Worm (Caenorhabditis elegans) whole organism, L4 larva: ENCODE data around the gene ubh-1.

ENCODE experiments used
- D1046.2 ChIP-seq: fragments of 200-800 bp; sonication (Bioruptor generic); IDR thresholded peaks from 2 replicates; pipeline ENCODE4 v1.3.6; 2022; ENCODE audit warnings: missing genetic modification characterization, missing compliant biosample characterization
- F37D6.2 ChIP-seq: sonication (generic microtip); optimal IDR thresholded peaks from 2 replicates; lab custom pipeline; 2016; ENCODE audit warnings: mild to moderate bottlenecking, missing genetic modification characterization, missing compliant biosample characterization
- F49E8.2 ChIP-seq: sonication (generic microtip); optimal IDR thresholded peaks from 2 replicates; lab custom pipeline; 2016; ENCODE audit warnings: missing compliant biosample characterization, mild to moderate bottlenecking, missing genetic modification characterization, borderline replicate concordance
- T26A8.4 ChIP-seq: fragments of 200-800 bp; sonication (Bioruptor generic); IDR thresholded peaks from 2 replicates; pipeline ENCODE4 v1.3.6; 2022; ENCODE audit warnings: missing genetic modification characterization, missing compliant biosample characterization
- Y5F2A.4 ChIP-seq: fragments of 200-800 bp; sonication (Bioruptor generic); optimal IDR thresholded peaks from 2 replicates; lab custom pipeline; 2018; ENCODE audit warnings: mild to moderate bottlenecking, missing genetic modification characterization, missing compliant biosample characterization
- ZK337.2 ChIP-seq: fragments of 200-800 bp; sonication (Bioruptor generic); IDR thresholded peaks from 2 replicates; pipeline ENCODE4 v1.3.6; 2022; ENCODE audit warnings: missing genetic modification reagents, missing genetic modification characterization, missing compliant biosample characterization
- aly-2 ChIP-seq: sonication (generic microtip); optimal IDR thresholded peaks from 2 replicates; lab custom pipeline; 2018; ENCODE audit warnings: missing biosample characterization, missing genetic modification characterization
- arid-1 ChIP-seq: fragments of 200-800 bp; sonication (Bioruptor generic); conservative IDR thresholded peaks from 2 replicates; pipeline ENCODE4 v1.3.6; 2022; ENCODE audit warnings: missing genetic modification reagents, missing genetic modification characterization, missing compliant biosample characterization
- attf-4 ChIP-seq: sonication (generic microtip); optimal IDR thresholded peaks from 3 replicates; lab custom pipeline; 2017; ENCODE audit warnings: missing biosample characterization, missing genetic modification characterization
- ceh-28 ChIP-seq: fragments of 150-350 bp; optimal IDR thresholded peaks from 2 replicates; lab custom pipeline; 2014; ENCODE audit warnings: missing biosample characterization, missing genetic modification reagents, missing genetic modification characterization
- ceh-32 ChIP-seq: sonication (generic microtip); optimal IDR thresholded peaks from 2 replicates; lab custom pipeline; 2016; ENCODE audit warnings: mild to moderate bottlenecking, missing genetic modification characterization, missing compliant biosample characterization; ENCODE audit not compliant: poor library complexity
- ceh-44 ChIP-seq: fragments of 200-800 bp; sonication (Bioruptor generic); IDR thresholded peaks from 2 replicates; pipeline ENCODE4 v1.3.6; 2022; ENCODE audit warnings: missing genetic modification reagents, missing genetic modification characterization, missing compliant biosample characterization
- ceh-82 ChIP-seq: sonication (generic microtip); optimal IDR thresholded peaks from 2 replicates; lab custom pipeline; 2017; ENCODE audit warnings: missing biosample characterization, missing genetic modification characterization
- cey-2 ChIP-seq: sonication (generic microtip); optimal IDR thresholded peaks from 3 replicates; lab custom pipeline; 2017; ENCODE audit warnings: missing genetic modification characterization, mild to moderate bottlenecking, missing compliant biosample characterization, antibody characterized with exemption, borderline replicate concordance; ENCODE audit not compliant: insufficient read depth
- ctbp-1 ChIP-seq: fragments of 200-800 bp; sonication (Bioruptor generic); IDR thresholded peaks from 2 replicates; pipeline ENCODE4 v1.3.6; 2022; ENCODE audit warnings: missing genetic modification reagents, missing genetic modification characterization, missing compliant biosample characterization
- daf-16 ChIP-seq, 3 experiments: sonication (generic microtip); optimal IDR thresholded peaks; 2 replicates each; lab custom pipeline; 2016 to 2017; ENCODE audit warnings: missing genetic modification characterization in 3 of 3, missing genetic modification reagents in 3 of 3, mild to moderate bottlenecking in 2 of 3, missing compliant biosample characterization in 2 of 3, missing biosample characterization in 1 of 3, moderate library complexity in 1 of 3
- dmd-6 ChIP-seq: fragments of 200-800 bp; sonication (Bioruptor generic); IDR thresholded peaks from 2 replicates; pipeline ENCODE4 v1.3.6; 2022; ENCODE audit warnings: missing genetic modification reagents, missing genetic modification characterization, missing compliant biosample characterization
- dve-1 ChIP-seq: sonication (generic microtip); optimal IDR thresholded peaks from 2 replicates; lab custom pipeline; 2017; ENCODE audit warnings: antibody characterized with exemption, mild to moderate bottlenecking, missing genetic modification characterization, missing compliant biosample characterization; ENCODE audit not compliant: insufficient read depth
- hlh-11 ChIP-seq: fragments of 200-800 bp; sonication (Bioruptor generic); optimal IDR thresholded peaks from 2 replicates; lab custom pipeline; 2018; ENCODE audit warnings: mild to moderate bottlenecking, missing genetic modification characterization, missing compliant biosample characterization
- hlh-30 ChIP-seq: sonication (generic microtip); optimal IDR thresholded peaks from 2 replicates; lab custom pipeline; 2017; ENCODE audit warnings: antibody characterized with exemption, mild to moderate bottlenecking, missing genetic modification characterization, missing compliant biosample characterization; ENCODE audit not compliant: insufficient read depth
- jun-1 ChIP-seq: fragments of 150-350 bp; optimal IDR thresholded peaks from 2 replicates; lab custom pipeline; 2014; ENCODE audit warnings: missing biosample characterization, missing genetic modification reagents, missing genetic modification characterization
- lin-39 ChIP-seq: fragments of 150-350 bp; optimal IDR thresholded peaks from 2 replicates; lab custom pipeline; 2014; ENCODE audit warnings: missing biosample characterization, missing genetic modification reagents, missing genetic modification characterization
- lsy-2 ChIP-seq, 2 experiments: fragments of 150-350 bp in 1 of 2; sonication (generic microtip) in 1 of 2; optimal IDR thresholded peaks; 2 replicates each; lab custom pipeline; 2014 to 2017; ENCODE audit warnings: missing biosample characterization in 2 of 2, missing genetic modification characterization in 2 of 2
- madf-5 ChIP-seq, 2 experiments: fragments of 200-800 bp; sonication (Bioruptor generic); IDR thresholded peaks; 2 replicates each; pipeline ENCODE4 v1.3.6; 2022; ENCODE audit warnings: missing compliant biosample characterization in 2 of 2, missing genetic modification characterization in 2 of 2
- madf-9 ChIP-seq: fragments of 200-800 bp; sonication (Bioruptor generic); conservative IDR thresholded peaks from 2 replicates; pipeline ENCODE4 v1.3.6; 2022; ENCODE audit warnings: missing genetic modification reagents, missing genetic modification characterization, missing compliant biosample characterization
- mxl-2 ChIP-seq: fragments of 200-800 bp; sonication (Bioruptor generic); conservative IDR thresholded peaks from 2 replicates; pipeline ENCODE4 v1.3.6; 2022; ENCODE audit warnings: missing genetic modification reagents, missing genetic modification characterization, missing compliant biosample characterization
- nhr-10 ChIP-seq: fragments of 150-350 bp; optimal IDR thresholded peaks from 2 replicates; lab custom pipeline; 2014; ENCODE audit warnings: missing biosample characterization, missing genetic modification characterization
- nhr-25 ChIP-seq: sonication (generic microtip); optimal IDR thresholded peaks from 2 replicates; lab custom pipeline; 2017; ENCODE audit warnings: missing genetic modification characterization, mild to moderate bottlenecking, missing compliant biosample characterization, antibody characterized with exemption, moderate library complexity, borderline replicate concordance; ENCODE audit not compliant: insufficient read depth
- nhr-28 ChIP-seq: fragments of 150-350 bp; optimal IDR thresholded peaks from 2 replicates; lab custom pipeline; 2014; ENCODE audit warnings: missing biosample characterization, missing genetic modification characterization
- nhr-41 ChIP-seq: fragments of 200-800 bp; sonication (Bioruptor generic); IDR thresholded peaks from 2 replicates; pipeline ENCODE4 v1.3.6; 2022; ENCODE audit warnings: missing genetic modification reagents, missing genetic modification characterization, missing compliant biosample characterization
- nhr-76 ChIP-seq: fragments of 150-350 bp; optimal IDR thresholded peaks from 2 replicates; lab custom pipeline; 2014; ENCODE audit warnings: missing biosample characterization, missing genetic modification characterization
- nhr-77 ChIP-seq: fragments of 150-350 bp; optimal IDR thresholded peaks from 2 replicates; lab custom pipeline; 2014; ENCODE audit warnings: missing biosample characterization, missing genetic modification characterization
- pqm-1 ChIP-seq: sonication (generic microtip); optimal IDR thresholded peaks from 2 replicates; lab custom pipeline; 2017; ENCODE audit warnings: missing biosample characterization, missing genetic modification characterization
- rbr-2 ChIP-seq: sonication (generic microtip); optimal IDR thresholded peaks from 2 replicates; lab custom pipeline; 2016; ENCODE audit warnings: missing genotype, missing genetic modification characterization, missing compliant biosample characterization
- sdz-12 ChIP-seq: fragments of 200-800 bp; sonication (Bioruptor generic); optimal IDR thresholded peaks from 2 replicates; lab custom pipeline; 2018; ENCODE audit warnings: mild to moderate bottlenecking, missing genetic modification characterization, missing compliant biosample characterization
- set-16 ChIP-seq: fragments of 200-800 bp; sonication (Bioruptor generic); IDR thresholded peaks from 2 replicates; pipeline ENCODE4 v1.3.6; 2022; ENCODE audit warnings: missing genetic modification reagents, missing genetic modification characterization, missing compliant biosample characterization
- skn-1 ChIP-seq: fragments of 150-350 bp; optimal IDR thresholded peaks from 2 replicates; lab custom pipeline; 2014; ENCODE audit warnings: missing biosample characterization, missing genetic modification characterization
- snpc-1.2 ChIP-seq: fragments of 200-800 bp; sonication (Bioruptor generic); IDR thresholded peaks from 2 replicates; pipeline ENCODE4 v1.3.6; 2022; ENCODE audit warnings: missing genetic modification reagents, missing genetic modification characterization, missing compliant biosample characterization
- spr-1 ChIP-seq: sonication (generic microtip); optimal IDR thresholded peaks from 2 replicates; lab custom pipeline; 2016; ENCODE audit warnings: mild to moderate bottlenecking, missing genetic modification characterization, missing compliant biosample characterization
- tag-97 ChIP-seq: fragments of 200-800 bp; sonication (Bioruptor generic); IDR thresholded peaks from 2 replicates; pipeline ENCODE4 v1.3.6; 2022; ENCODE audit warnings: missing genetic modification characterization, missing compliant biosample characterization
- unc-62 ChIP-seq, 3 experiments: fragments of 150-350 bp in 1 of 3; sonication (generic microtip); optimal IDR thresholded peaks in 2 of 3; peaks in 1 of 3; 1 replicate in 1 of 3; 2 replicates in 2 of 3; lab custom pipeline; 2014 to 2017; ENCODE audit warnings: missing biosample characterization in 3 of 3, missing genetic modification characterization in 3 of 3, missing genetic modification reagents in 3 of 3, missing genotype in 1 of 3
- zip-2 ChIP-seq: fragments of 150-350 bp; optimal IDR thresholded peaks from 2 replicates; lab custom pipeline; 2014; ENCODE audit warnings: missing biosample characterization, missing genetic modification characterization
- ztf-11 ChIP-seq: fragments of 150-350 bp; optimal IDR thresholded peaks from 2 replicates; lab custom pipeline; 2014; ENCODE audit warnings: missing biosample characterization, missing genetic modification characterization

ubh-1 gene

DNA sequence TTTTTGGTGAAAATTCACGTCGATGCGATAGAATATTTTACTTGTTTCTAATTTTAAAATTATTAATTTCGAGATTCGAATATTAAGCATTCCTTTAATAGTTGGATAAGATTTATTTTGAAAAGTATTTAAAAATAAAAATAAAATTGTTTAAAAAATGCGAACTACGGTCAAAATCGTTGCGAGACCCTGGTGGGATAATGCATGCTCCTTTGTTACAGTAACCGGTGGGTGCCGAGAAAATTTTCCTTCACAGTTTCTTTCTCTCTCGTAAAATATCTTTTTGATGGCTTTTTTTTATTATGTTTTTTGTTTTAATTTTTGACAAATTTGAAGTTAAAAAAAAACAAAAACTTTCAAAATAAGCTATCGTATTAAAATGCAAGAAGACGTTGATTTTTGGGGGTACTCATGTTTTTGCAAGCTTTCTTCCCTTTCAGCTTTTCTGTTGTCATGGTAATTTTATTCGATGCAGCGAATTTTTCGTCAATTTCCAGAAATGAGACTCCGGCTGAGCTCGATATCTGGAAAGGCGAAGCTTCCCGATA is 14.5 kb downstream of the ubh-1 start, which contains the start of gene dgtr-1:
TSS of gene dgtr-1 (plus strand) at position 498 of the 548 bp plus-strand sequence.
- TF ChIP-seq pqm-1 (tag; lab: Kevin White, UChicago) (no peak), lsy-2 (tag; optimal IDR thresholded peaks at IDR 0.05; lab: Kevin White, UChicago) (peak in 1 of 2 experiments; percentile 51), snpc-1.2 (GFP tag; lab: Robert Waterston, UW) (0 out of 2 replicates have a peak, but pooled peaks have one; percentile 22), aly-2 (no peak), nhr-28 (tag; lab: Kevin White, UChicago) (no peak), madf-9 (GFP tag; lab: Robert Waterston, UW) (no peak), madf-5 (GFP tag; IDR thresholded peaks at IDR 0.05; lab: Robert Waterston, UW) (no peak)

DNA sequence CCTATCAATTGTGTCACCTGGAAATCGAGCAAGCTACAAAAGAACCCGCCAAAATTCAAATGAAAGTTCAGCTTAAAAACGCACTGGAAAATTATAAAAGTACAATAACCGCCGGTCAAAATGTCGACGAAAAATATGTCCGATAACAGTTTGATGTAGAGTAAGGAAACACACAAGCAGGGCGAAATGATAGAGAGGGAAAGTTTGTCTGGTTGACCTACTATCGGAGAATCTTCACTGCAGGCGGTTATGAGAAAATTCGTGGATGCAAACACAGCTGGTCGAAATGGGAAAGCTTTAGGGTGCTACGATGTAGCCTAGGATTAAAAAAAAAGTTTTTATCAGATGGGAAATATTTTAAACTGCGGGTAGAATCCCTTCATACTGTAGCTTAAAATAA is 15.9 kb downstream of the ubh-1 start:
- no peak for TF ChIP-seq rbr-2 (tag; lab: Kevin White, UChicago)
- no peak for TF ChIP-seq arid-1 (GFP tag; lab: Robert Waterston, UW)
- no peak for TF ChIP-seq ztf-11
- no peak for TF ChIP-seq ZK337.2 (GFP tag; lab: Robert Waterston, UW)
- TF ChIP-seq skn-1 (tag; lab: Kevin White, UChicago) = no peak
- no peak for TF ChIP-seq sdz-12 (GFP tag; lab: Kevin White, UChicago)
- TF ChIP-seq F37D6.2 (tag; lab: Kevin White, UChicago) = no peak
- peak; percentile 2 for TF ChIP-seq hlh-11 (tag; lab: Kevin White, UChicago)
- no peak for TF ChIP-seq Y5F2A.4 (GFP tag; lab: Kevin White, UChicago)
- no peak for TF ChIP-seq nhr-25 (tag; lab: Kevin White, UChicago)
- TF ChIP-seq daf-16 (GFP tag; optimal IDR thresholded peaks at IDR 0.05; lab: Kevin White, UChicago) = no peak
- TF ChIP-seq daf-16 (tag; optimal IDR thresholded peaks at IDR 0.05; lab: Kevin White, UChicago) = peak; percentile 8
- TF ChIP-seq ceh-28 = no peak
- TF ChIP-seq lin-39 = no peak
- peak; percentile 7 for TF ChIP-seq nhr-28 (tag; lab: Kevin White, UChicago)
- TF ChIP-seq spr-1 (tag; lab: Kevin White, UChicago) = no peak
- no peak for TF ChIP-seq F49E8.2
- TF ChIP-seq madf-9 (GFP tag; lab: Robert Waterston, UW) = no peak
- TF ChIP-seq attf-4 (tag; lab: Kevin White, UChicago) = no peak
- TF ChIP-seq nhr-10 (tag; lab: Kevin White, UChicago) = no peak

DNA sequence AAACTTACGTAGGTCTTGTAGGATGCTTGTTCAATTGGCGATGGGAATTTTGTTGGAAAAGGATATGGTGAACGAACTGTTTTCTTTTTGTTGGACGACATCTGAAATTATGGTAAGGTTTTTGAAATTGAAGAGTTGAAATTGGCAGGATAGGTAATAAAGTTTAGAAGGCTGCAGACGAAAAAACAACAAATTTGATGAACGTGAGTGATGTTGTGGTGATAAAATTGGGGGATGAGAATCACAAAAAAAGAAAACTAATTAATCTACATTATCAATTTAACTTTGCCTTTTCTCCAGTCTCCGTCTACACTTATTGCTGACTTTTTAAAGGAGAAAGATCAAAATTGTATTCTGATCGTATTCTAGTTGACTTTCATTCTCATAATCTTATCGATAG is 17.4 kb downstream of the ubh-1 start, which contains the start of gene cpt-6:
TSS of gene cpt-6 (minus strand) at position 101 of the 400 bp plus-strand sequence.
- TF ChIP-seq nhr-77 (tag; lab: Kevin White, UChicago) = no peak
- no peak for TF ChIP-seq Y5F2A.4 (GFP tag; lab: Kevin White, UChicago)
- no peak for TF ChIP-seq ceh-82
- TF ChIP-seq nhr-76 = no peak
- TF ChIP-seq ceh-44 (GFP tag; lab: Robert Waterston, UW) = no peak
- no peak for TF ChIP-seq skn-1 (tag; lab: Kevin White, UChicago)
- TF ChIP-seq cey-2 (tag; lab: Kevin White, UChicago) = no peak
- TF ChIP-seq mxl-2 (GFP tag; lab: Robert Waterston, UW) = no peak

DNA sequence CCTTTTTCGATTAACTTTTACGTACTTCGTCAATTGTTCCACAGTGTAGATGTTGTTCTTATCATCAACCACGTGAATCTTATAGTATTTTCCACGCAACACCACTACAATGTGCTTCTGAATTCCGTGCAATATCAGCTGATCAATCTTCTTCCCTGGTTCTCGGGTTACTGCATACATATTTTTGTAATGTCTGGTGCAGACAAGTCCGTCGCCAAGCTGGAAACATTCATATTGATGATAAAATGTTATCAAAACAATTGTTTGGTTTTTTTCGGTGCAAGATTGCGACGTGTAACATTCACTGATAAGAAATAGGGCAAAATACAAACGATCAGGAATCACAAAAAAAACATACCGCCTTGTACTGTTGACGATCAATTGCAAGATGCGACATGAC is 18.7 kb downstream of the ubh-1 start:
- TF ChIP-seq dve-1 (peak; percentile 12), set-16 (no peak), tag-97 (no peak), ceh-32 (tag; lab: Kevin White, UChicago) (no peak), nhr-28 (tag; lab: Kevin White, UChicago) (peak; percentile 34), hlh-30 (peak; percentile 48), nhr-41 (no peak), pqm-1 (tag; lab: Kevin White, UChicago) (peak; percentile 13), D1046.2 (GFP tag; lab: Robert Waterston, UW) (no peak), jun-1 (tag; lab: Kevin White, UChicago) (no peak), F37D6.2 (tag; lab: Kevin White, UChicago) (no peak), daf-16 (GFP tag; optimal IDR thresholded peaks at IDR 0.05; lab: Kevin White, UChicago) (no peak), daf-16 (tag; optimal IDR thresholded peaks at IDR 0.05; lab: Kevin White, UChicago) (peak; percentile 59), unc-62 (GFP tag; optimal IDR thresholded peaks at IDR 0.05 in 1 of 2; lab: Kevin White, UChicago) (peak in 1 of 2 experiments; percentile 96), unc-62 (tag; optimal IDR thresholded peaks at IDR 0.05; lab: Kevin White, UChicago) (no peak), zip-2 (no peak), ctbp-1 (GFP tag; lab: Robert Waterston, UW) (no peak), dmd-6 (GFP tag; lab: Robert Waterston, UW) (peak; percentile 62), nhr-77 (tag; lab: Kevin White, UChicago) (no peak), T26A8.4 (GFP tag; lab: Robert Waterston, UW) (no peak), hlh-11 (tag; lab: Kevin White, UChicago) (peak; percentile 58)
